Worm (Caenorhabditis elegans): Measurements from ENCODE around the gene F47E1.2.

DNA sequence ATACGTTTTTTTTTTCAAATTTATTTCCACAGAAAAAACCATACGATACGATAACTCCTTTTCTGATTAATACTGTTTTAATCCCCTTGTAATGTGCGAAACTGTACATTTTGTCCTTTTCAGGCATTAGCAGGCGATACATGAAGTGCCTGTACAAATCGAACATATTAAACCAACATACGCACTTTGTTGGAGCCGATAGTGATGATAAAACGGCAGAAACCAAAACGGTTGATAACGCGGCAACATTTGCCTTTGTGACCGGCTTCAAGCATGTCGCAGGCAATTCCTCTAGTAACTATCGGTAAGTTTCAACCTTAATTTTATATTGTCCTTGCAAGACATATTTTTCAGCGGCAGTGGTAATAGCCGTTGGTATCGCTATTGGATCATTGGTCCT lies 23.1 kb upstream of the F47E1.2 start, which contains the start of gene nep-22:
- TF ChIP-seq unc-62 (GFP tag; optimal IDR thresholded peaks at IDR 0.05) (no peak), snpc-4 (tag; optimal IDR thresholded peaks at IDR 0.05) (no peak), drap-1 (GFP tag; optimal IDR thresholded peaks at IDR 0.05) (no peak), ztf-11 (tag; optimal IDR thresholded peaks at IDR 0.05) (no peak), sptf-1 (tag; optimal IDR thresholded peaks at IDR 0.05) (no peak), elt-3 (tag; optimal IDR thresholded peaks at IDR 0.05) (no peak), nhr-237 (tag; optimal IDR thresholded peaks at IDR 0.05) (no peak), elt-1 (tag; optimal IDR thresholded peaks at IDR 0.05; ENCODE audit: borderline replicate concordance, insufficient read depth) (no peak), nhr-76 (tag; optimal IDR thresholded peaks at IDR 0.05) (no peak), ceh-43 (GFP tag; optimal IDR thresholded peaks at IDR 0.05) (no peak), nhr-28 (tag; optimal IDR thresholded peaks at IDR 0.05) (no peak), nhr-12 (tag; optimal IDR thresholded peaks at IDR 0.05) (no peak), flh-1 (GFP tag; optimal IDR thresholded peaks at IDR 0.05) (no peak)
